Worm (Caenorhabditis elegans) whole organism, mixed stage, embryonic: Measurements from ENCODE around the gene fbxa-126.

ENCODE experiments used
- bed-3 ChIP-seq: fragments of 200-800 bp; sonication (Bioruptor generic); optimal IDR thresholded peaks from 3 replicates; lab custom pipeline; 2018; ENCODE audit warnings: mild to moderate bottlenecking, missing genetic modification characterization, moderate library complexity, missing compliant biosample characterization
- ces-1 ChIP-seq: fragments of 150-350 bp; optimal IDR thresholded peaks from 2 replicates; lab custom pipeline; 2014; ENCODE audit warnings: missing biosample characterization, missing genetic modification reagents, missing genetic modification characterization
- hlh-1 ChIP-seq: fragments of 150-350 bp; optimal IDR thresholded peaks from 2 replicates; lab custom pipeline; 2014; ENCODE audit warnings: missing biosample characterization, missing genetic modification reagents, missing genetic modification characterization
- lin-13 ChIP-seq: fragments of 150-350 bp; optimal IDR thresholded peaks from 2 replicates; lab custom pipeline; 2014; ENCODE audit warnings: missing biosample characterization, missing genetic modification characterization
- lin-32 ChIP-seq: fragments of 200-800 bp; sonication (Bioruptor generic); optimal IDR thresholded peaks from 2 replicates; lab custom pipeline; 2018; ENCODE audit warnings: mild to moderate bottlenecking, missing genetic modification characterization, missing compliant biosample characterization
- nhr-237 ChIP-seq: fragments of 150-350 bp; optimal IDR thresholded peaks from 2 replicates; lab custom pipeline; 2014; ENCODE audit warnings: missing biosample characterization, missing genetic modification characterization
- pha-4 ChIP-seq: fragments of 150-350 bp; optimal IDR thresholded peaks from 2 replicates; lab custom pipeline; 2018; ENCODE audit warnings: missing biosample characterization, missing genetic modification reagents, missing genetic modification characterization
- snpc-4 ChIP-seq: fragments of 150-350 bp; optimal IDR thresholded peaks from 2 replicates; lab custom pipeline; 2014; ENCODE audit warnings: missing biosample characterization, missing genetic modification characterization

- TF ChIP-seq bed-3 (GFP tag; lab: Kevin White, UChicago): no peak
- no peak for TF ChIP-seq nhr-237 (tag; lab: Kevin White, UChicago)
- TF ChIP-seq ces-1 (GFP tag; lab: Kevin White, UChicago): no peak
- no peak for TF ChIP-seq hlh-1
- no peak for TF ChIP-seq snpc-4 (tag; lab: Kevin White, UChicago)
- no peak for TF ChIP-seq lin-32 (GFP tag; lab: Kevin White, UChicago)
- TF ChIP-seq pha-4 (tag; lab: Kevin White, UChicago): no peak
- TF ChIP-seq lin-13 (tag; lab: Kevin White, UChicago): no peak
Observed at ce11 chrIV:14321655-14322054, at the start of gene fbxa-126.
